Worm (Caenorhabditis elegans): ENCODE measurements around the gene F33H12.1.

ce11 chrII:2553030-2553429, 47.2 kb upstream of the F33H12.1 start:
- TF ChIP-seq W03F9.2 (tag; optimal IDR thresholded peaks at IDR 0.05) (no peak), dao-5 (tag; optimal IDR thresholded peaks at IDR 0.05) (no peak)
